Worm (Caenorhabditis elegans): ENCODE measurements around the gene ugt-38.

ce11 chrV:7130974-7131373 lies 16.3 kb downstream of the ugt-38 start, which contains the start of gene srx-36:
- TF ChIP-seq fkh-10 (GFP tag; optimal IDR thresholded peaks at IDR 0.05) (no peak), ama-1 (optimal IDR thresholded peaks at IDR 0.05) (no peak), aly-2 (tag; optimal IDR thresholded peaks at IDR 0.05) (no peak), nhr-77 (tag; optimal IDR thresholded peaks at IDR 0.05) (no peak), pha-4 (tag; optimal IDR thresholded peaks at IDR 0.05) (no peak), snpc-4 (tag; optimal IDR thresholded peaks at IDR 0.05) (no peak), fos-1 (tag; optimal IDR thresholded peaks at IDR 0.05) (no peak), nhr-12 (tag; optimal IDR thresholded peaks at IDR 0.05) (no peak), nhr-76 (tag; optimal IDR thresholded peaks at IDR 0.05) (no peak), ceh-82 (tag; optimal IDR thresholded peaks at IDR 0.05) (no peak), sea-2 (GFP tag; optimal IDR thresholded peaks at IDR 0.05) (no peak), egl-27 (tag; optimal IDR thresholded peaks at IDR 0.05) (no peak), ztf-11 (tag; optimal IDR thresholded peaks at IDR 0.05) (no peak)
